Worm (Caenorhabditis elegans) whole organism, L1 larva: Measurements from ENCODE around the gene fbxc-26.

Experiments used
- F16B12.6 ChIP-seq: fragments of 150-350 bp; optimal IDR thresholded peaks from 2 replicates; lab custom pipeline; 2014; ENCODE audit warnings: missing biosample characterization, missing genetic modification characterization
- alr-1 ChIP-seq: fragments of 200-800 bp; sonication (Bioruptor generic); optimal IDR thresholded peaks from 2 replicates; lab custom pipeline; 2018; ENCODE audit warnings: borderline replicate concordance, mild to moderate bottlenecking, missing genetic modification characterization, missing compliant biosample characterization
- blmp-1 ChIP-seq: fragments of 150-350 bp; optimal IDR thresholded peaks from 2 replicates; lab custom pipeline; 2014; ENCODE audit warnings: missing biosample characterization, missing genetic modification characterization
- ceh-82 ChIP-seq, 3 experiments: fragments of 150-350 bp in 1 of 3; sonication (generic microtip) in 2 of 3; optimal IDR thresholded peaks; 2 replicates each; lab custom pipeline; 2014 to 2017; ENCODE audit warnings: missing biosample characterization in 3 of 3, missing genetic modification characterization in 3 of 3
- ceh-88 ChIP-seq: fragments of 200-800 bp; sonication (Bioruptor generic); IDR thresholded peaks from 2 replicates; pipeline ENCODE4 v1.3.6; 2022; ENCODE audit warnings: missing genetic modification characterization, missing compliant biosample characterization
- ces-1 ChIP-seq: fragments of 150-350 bp; optimal IDR thresholded peaks from 2 replicates; lab custom pipeline; 2014; ENCODE audit warnings: missing biosample characterization, missing genetic modification reagents, missing genetic modification characterization
- fkh-4 ChIP-seq: sonication (generic microtip); optimal IDR thresholded peaks from 2 replicates; lab custom pipeline; 2016; ENCODE audit warnings: missing compliant biosample characterization, missing genetic modification characterization, borderline replicate concordance
- fos-1 ChIP-seq: fragments of 150-350 bp; optimal IDR thresholded peaks from 2 replicates; lab custom pipeline; 2014; ENCODE audit warnings: missing biosample characterization, missing genetic modification characterization
- lin-35 ChIP-seq, 2 experiments: fragments of 150-350 bp; optimal IDR thresholded peaks; 2 replicates each; lab custom pipeline; 2014; ENCODE audit warnings: missing biosample characterization in 2 of 2, missing genetic modification characterization in 2 of 2, missing genetic modification reagents in 2 of 2
- nhr-237 ChIP-seq: fragments of 150-350 bp; optimal IDR thresholded peaks from 2 replicates; lab custom pipeline; 2014; ENCODE audit warnings: missing biosample characterization, missing genetic modification characterization
- nhr-76 ChIP-seq: sonication (generic microtip); optimal IDR thresholded peaks from 2 replicates; lab custom pipeline; 2017; ENCODE audit warnings: missing biosample characterization, missing genetic modification characterization
- nhr-77 ChIP-seq: fragments of 150-350 bp; optimal IDR thresholded peaks from 2 replicates; lab custom pipeline; 2014; ENCODE audit warnings: missing biosample characterization, missing genetic modification characterization
- sox-4 ChIP-seq: sonication (generic microtip); optimal IDR thresholded peaks from 2 replicates; lab custom pipeline; 2016; ENCODE audit warnings: missing genetic modification characterization, missing compliant biosample characterization
- swsn-7 ChIP-seq: sonication (generic microtip); optimal IDR thresholded peaks from 2 replicates; lab custom pipeline; 2016; ENCODE audit warnings: missing genetic modification characterization, missing compliant biosample characterization
- tbx-2 ChIP-seq: sonication (generic microtip); optimal IDR thresholded peaks from 2 replicates; lab custom pipeline; 2016; ENCODE audit warnings: missing genetic modification characterization, missing compliant biosample characterization
- tlp-1 ChIP-seq: fragments of 150-350 bp; optimal IDR thresholded peaks from 2 replicates; lab custom pipeline; 2014; ENCODE audit warnings: missing biosample characterization, missing genetic modification characterization
- unc-30 ChIP-seq: sonication (generic microtip); optimal IDR thresholded peaks from 2 replicates; lab custom pipeline; 2017; ENCODE audit warnings: missing biosample characterization, missing genetic modification characterization
- unc-98 ChIP-seq: fragments of 200-800 bp; sonication (Bioruptor generic); IDR thresholded peaks from 2 replicates; pipeline ENCODE4 v1.3.6; 2022; ENCODE audit warnings: missing genetic modification characterization, missing compliant biosample characterization
- zag-1 ChIP-seq: fragments of 150-350 bp; optimal IDR thresholded peaks from 2 replicates; lab custom pipeline; 2014; ENCODE audit warnings: missing biosample characterization, missing genetic modification characterization
- ztf-4 ChIP-seq: fragments of 150-350 bp; optimal IDR thresholded peaks from 2 replicates; lab custom pipeline; 2014; ENCODE audit warnings: missing biosample characterization, missing genetic modification characterization

Gene fbxc-26

DNA sequence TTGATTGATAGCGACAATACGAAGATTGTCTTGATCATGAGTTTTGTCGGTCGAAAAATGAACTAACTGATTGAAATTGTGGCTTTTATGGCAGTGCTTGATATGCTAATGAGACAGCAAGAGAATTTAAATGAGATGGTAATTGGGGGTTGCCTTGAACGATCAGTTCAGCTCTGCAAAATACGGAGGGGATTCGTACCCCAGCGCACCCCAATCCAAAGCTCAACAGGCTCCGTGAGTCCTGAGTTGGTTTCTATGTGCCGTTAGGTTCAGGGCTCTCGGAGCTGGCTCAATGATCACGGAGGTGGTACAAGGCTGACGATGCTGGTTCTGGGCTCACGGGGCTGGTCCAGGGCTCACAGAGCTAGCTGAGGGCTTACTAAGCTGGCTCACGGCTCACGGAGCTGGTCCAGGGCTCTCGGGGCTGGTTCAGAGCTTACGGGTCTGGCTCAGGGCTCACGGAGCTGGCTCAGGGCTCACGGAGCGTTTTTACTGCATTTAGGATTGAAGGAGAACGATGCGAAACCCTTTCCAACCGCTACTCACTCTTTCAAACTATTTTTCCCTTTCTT is 49.6 kb downstream of the fbxc-26 start, which contains the start of gene ZC204.6:
Gene ZC204.6 (minus strand): TSS at position 51 of the 572 bp plus-strand sequence.
- TF ChIP-seq nhr-77 (tag; lab: Kevin White, UChicago), result no peak
- no peak for TF ChIP-seq nhr-237
- TF ChIP-seq tbx-2 (tag; lab: Kevin White, UChicago), result no peak
- TF ChIP-seq swsn-7 (tag; lab: Kevin White, UChicago), result no peak
- no peak for TF ChIP-seq unc-98 (GFP tag; lab: Robert Waterston, UW)
- TF ChIP-seq zag-1, result no peak
- no peak for TF ChIP-seq sox-4 (tag; lab: Kevin White, UChicago)
- TF ChIP-seq unc-30 (tag; lab: Kevin White, UChicago), result no peak
- TF ChIP-seq ztf-4 (tag; lab: Kevin White, UChicago), result no peak
- no peak for TF ChIP-seq ceh-82 (tag; optimal IDR thresholded peaks at IDR 0.05; lab: Kevin White, UChicago)
- no peak for TF ChIP-seq tlp-1
- TF ChIP-seq nhr-76 (tag; lab: Kevin White, UChicago), result no peak
- no peak for TF ChIP-seq F16B12.6 (tag; lab: Kevin White, UChicago)
- TF ChIP-seq fos-1 (tag; lab: Kevin White, UChicago), result no peak
- TF ChIP-seq ces-1, result no peak
- no peak for TF ChIP-seq fkh-4 (tag; lab: Kevin White, UChicago)
- TF ChIP-seq blmp-1 (tag; lab: Kevin White, UChicago), result no peak
- TF ChIP-seq alr-1 (tag; lab: Kevin White, UChicago), result no peak
- no peak for TF ChIP-seq ceh-88
- TF ChIP-seq lin-35 (GFP tag; optimal IDR thresholded peaks at IDR 0.05; lab: Kevin White, UChicago), result no peak
